Worm (Caenorhabditis elegans) whole organism, L1 larva: ENCODE measurements around the gene C38C3.3.

ENCODE experiments used
- C04F5.9 ChIP-seq: sonication (generic microtip); optimal IDR thresholded peaks from 2 replicates; lab custom pipeline; 2016; ENCODE audit warnings: missing genetic modification characterization, missing compliant biosample characterization
- alr-1 ChIP-seq: fragments of 200-800 bp; sonication (Bioruptor generic); optimal IDR thresholded peaks from 2 replicates; lab custom pipeline; 2018; ENCODE audit warnings: borderline replicate concordance, mild to moderate bottlenecking, missing genetic modification characterization, missing compliant biosample characterization
- aly-2 ChIP-seq: fragments of 150-350 bp; optimal IDR thresholded peaks from 2 replicates; lab custom pipeline; 2014; ENCODE audit warnings: missing biosample characterization, missing genetic modification characterization
- ceh-82 ChIP-seq, 3 experiments: fragments of 150-350 bp in 1 of 3; sonication (generic microtip) in 2 of 3; optimal IDR thresholded peaks; 2 replicates each; lab custom pipeline; 2014 to 2017; ENCODE audit warnings: missing biosample characterization in 3 of 3, missing genetic modification characterization in 3 of 3
- efl-1 ChIP-seq, 4 experiments: fragments of 150-350 bp; optimal IDR thresholded peaks in 3 of 4; peaks in 1 of 4; 1 replicate in 1 of 4; 2 replicates in 3 of 4; lab custom pipeline; 2014; ENCODE audit warnings: missing biosample characterization in 2 of 4, missing genetic modification characterization in 2 of 4, missing genetic modification reagents in 2 of 4
- elt-3 ChIP-seq, 6 experiments: fragments of 150-350 bp in 1 of 6; sonication (generic microtip); optimal IDR thresholded peaks; 2 replicates each; lab custom pipeline; 2017 to 2018; ENCODE audit warnings: missing biosample characterization in 6 of 6, missing genetic modification characterization in 6 of 6, inconsistent platforms in 1 of 6
- hpl-2 ChIP-seq: fragments of 150-350 bp; optimal IDR thresholded peaks from 2 replicates; lab custom pipeline; 2014; ENCODE audit warnings: missing biosample characterization, missing genetic modification reagents, missing genetic modification characterization
- jun-1 ChIP-seq: fragments of 150-350 bp; optimal IDR thresholded peaks from 2 replicates; lab custom pipeline; 2014; ENCODE audit warnings: missing biosample characterization, missing genetic modification reagents, missing genetic modification characterization
- vab-15 ChIP-seq: sonication (generic microtip); optimal IDR thresholded peaks from 2 replicates; lab custom pipeline; 2017; ENCODE audit warnings: missing genotype, mild to moderate bottlenecking, missing genetic modification characterization, missing compliant biosample characterization

DNA sequence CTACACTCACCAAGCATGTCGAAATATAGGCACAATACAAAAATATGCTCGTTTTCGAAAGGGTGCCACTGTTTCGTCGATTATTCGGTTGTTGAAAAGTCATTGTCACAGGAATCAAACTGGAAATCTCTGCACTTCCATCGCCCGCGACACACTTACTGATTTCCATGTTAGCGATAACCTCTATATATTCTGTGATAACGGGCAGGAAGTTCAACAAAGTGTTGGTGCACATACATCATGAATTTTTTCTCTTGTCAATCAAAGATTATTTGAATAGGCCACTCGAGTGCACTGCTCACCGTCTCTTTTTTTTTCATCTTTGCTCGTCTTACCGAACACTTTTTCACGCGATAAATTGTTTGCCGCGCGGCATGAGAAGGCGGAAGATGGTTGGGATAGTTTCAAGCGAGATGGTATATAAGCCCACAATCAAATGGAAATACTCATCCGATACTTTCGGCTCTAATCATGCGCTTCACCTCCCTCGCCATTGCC, 30.8 kb upstream of the C38C3.3 start, which contains the start of the genes fpn-1.2 and pqn-54:
- no peak for TF ChIP-seq vab-15 (tag; lab: Kevin White, UChicago)
- no peak for TF ChIP-seq efl-1 (optimal IDR thresholded peaks at IDR 0.05; lab: Kevin White, UChicago)
- TF ChIP-seq efl-1 (GFP tag; optimal IDR thresholded peaks at IDR 0.05 in 1 of 2; lab: Kevin White, UChicago): no peak
- no peak for TF ChIP-seq aly-2
- TF ChIP-seq hpl-2 (GFP tag; lab: Kevin White, UChicago): no peak
- no peak for TF ChIP-seq alr-1 (tag; lab: Kevin White, UChicago)
- no peak for TF ChIP-seq ceh-82 (tag; optimal IDR thresholded peaks at IDR 0.05; lab: Kevin White, UChicago)
- no peak for TF ChIP-seq C04F5.9 (tag; lab: Kevin White, UChicago)
- no peak for TF ChIP-seq elt-3 (tag; optimal IDR thresholded peaks at IDR 0.05; lab: Kevin White, UChicago)
- TF ChIP-seq jun-1 (tag; lab: Kevin White, UChicago): no peak
